Fruit fly (Drosophila melanogaster): Measurements from ENCODE around the gene CG14545.

DNA sequence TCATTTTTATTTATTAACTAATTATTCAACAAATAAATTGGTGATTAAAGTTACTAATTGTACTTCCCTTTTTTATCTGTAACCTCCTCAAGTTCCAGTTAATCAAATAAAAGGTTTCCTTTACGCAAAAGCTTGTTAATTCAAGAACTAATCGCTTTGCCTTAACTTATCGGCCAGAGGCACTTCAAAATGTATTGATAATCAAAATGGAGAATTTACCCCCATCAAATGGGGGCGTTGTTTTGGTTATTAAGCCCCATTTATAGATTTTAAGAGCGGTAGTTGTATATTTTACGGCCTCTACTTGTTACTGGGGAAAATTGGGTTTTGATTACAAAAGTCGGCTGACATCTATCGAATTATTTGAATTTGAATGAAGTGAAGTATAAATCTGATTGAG is 48.6 kb upstream of the CG14545 start, which contains the start of gene CG31091:
- TF ChIP-seq Dif (GFP tag; optimal IDR thresholded peaks at IDR 0.05; ENCODE audit: partially characterized antibody) (no peak), N (GFP tag; optimal IDR thresholded peaks at IDR 0.05) (no peak)
